Worm (Caenorhabditis elegans) whole organism, L3 larva: ENCODE results near the gene srh-201.

Experiments
- R02D3.7 ChIP-seq: fragments of 150-350 bp; optimal IDR thresholded peaks from 2 replicates; lab custom pipeline; 2014; ENCODE audit warnings: missing biosample characterization, missing genetic modification characterization
- ZK546.5 ChIP-seq: sonication (generic microtip); optimal IDR thresholded peaks from 2 replicates; lab custom pipeline; 2017; ENCODE audit warnings: missing biosample characterization, missing genetic modification characterization
- fos-1 ChIP-seq: fragments of 150-350 bp; optimal IDR thresholded peaks from 2 replicates; lab custom pipeline; 2014; ENCODE audit warnings: missing biosample characterization, missing genetic modification characterization
- lin-39 ChIP-seq: fragments of 150-350 bp; optimal IDR thresholded peaks from 2 replicates; lab custom pipeline; 2018; ENCODE audit warnings: missing biosample characterization, missing genetic modification reagents, missing genetic modification characterization
- lsy-12 ChIP-seq: sonication (generic microtip); optimal IDR thresholded peaks from 2 replicates; lab custom pipeline; 2016; ENCODE audit warnings: mild to moderate bottlenecking, missing genetic modification characterization, missing compliant biosample characterization
- nhr-11 ChIP-seq: fragments of 150-350 bp; optimal IDR thresholded peaks from 2 replicates; lab custom pipeline; 2014; ENCODE audit warnings: missing biosample characterization, missing genetic modification characterization
- nhr-12 ChIP-seq: fragments of 150-350 bp; optimal IDR thresholded peaks from 2 replicates; lab custom pipeline; 2014; ENCODE audit warnings: missing biosample characterization, missing genetic modification characterization
- nhr-237 ChIP-seq: fragments of 150-350 bp; optimal IDR thresholded peaks from 2 replicates; lab custom pipeline; 2014; ENCODE audit warnings: missing biosample characterization, missing genetic modification characterization
- nhr-76 ChIP-seq: fragments of 150-350 bp; sonication (generic microtip); optimal IDR thresholded peaks from 5 replicates; lab custom pipeline; 2014; ENCODE audit warnings: missing biosample characterization, missing genetic modification characterization
- nhr-77 ChIP-seq: fragments of 150-350 bp; optimal IDR thresholded peaks from 2 replicates; lab custom pipeline; 2014; ENCODE audit warnings: missing biosample characterization, missing genetic modification characterization
- pqm-1 ChIP-seq: fragments of 150-350 bp; optimal IDR thresholded peaks from 2 replicates; lab custom pipeline; 2017; ENCODE audit warnings: missing biosample characterization, missing genetic modification characterization, inconsistent platforms
- snpc-4 ChIP-seq: fragments of 150-350 bp; optimal IDR thresholded peaks from 2 replicates; lab custom pipeline; 2014; ENCODE audit warnings: missing biosample characterization, missing genetic modification characterization

DNA sequence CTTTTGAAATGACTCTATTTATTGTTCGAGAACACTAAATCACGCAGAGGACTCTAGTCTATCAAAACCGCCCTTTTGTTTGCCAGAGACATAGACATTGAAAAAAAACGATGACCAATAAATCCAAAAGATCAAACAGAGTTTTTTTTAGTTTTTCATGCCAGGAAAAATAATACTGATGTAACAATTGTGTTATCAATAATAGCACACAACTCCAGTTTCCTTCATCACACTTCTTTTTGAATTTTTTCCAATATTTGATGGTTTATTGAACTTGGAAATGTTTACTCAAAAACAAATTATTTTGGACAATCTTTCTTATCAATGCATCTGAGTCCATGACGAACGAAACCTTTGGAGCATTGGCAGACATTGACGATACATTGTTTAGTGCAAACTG lies 40.3 kb upstream of the srh-201 start, which contains the start of gene C25E10.8:
- TF ChIP-seq ZK546.5 (tag; lab: Kevin White, UChicago) (no peak), nhr-11 (tag; lab: Kevin White, UChicago) (no peak), nhr-12 (no peak), lin-39 (tag; lab: Kevin White, UChicago) (no peak), R02D3.7 (tag; lab: Kevin White, UChicago) (no peak), nhr-237 (tag; lab: Kevin White, UChicago) (no peak), fos-1 (tag; lab: Kevin White, UChicago) (no peak), pqm-1 (tag; lab: Kevin White, UChicago) (no peak), nhr-77 (tag; lab: Kevin White, UChicago) (no peak), lsy-12 (tag; lab: Kevin White, UChicago) (no peak), nhr-76 (tag; lab: Kevin White, UChicago) (no peak), snpc-4 (tag; lab: Kevin White, UChicago) (no peak)
